Worm (Caenorhabditis elegans) whole organism, L1 larva: ENCODE data around the gene M28.10.

ENCODE experiments used
- C04F5.9 ChIP-seq: sonication (generic microtip); optimal IDR thresholded peaks from 2 replicates; lab custom pipeline; 2016; ENCODE audit warnings: missing genetic modification characterization, missing compliant biosample characterization
- C16A3.4 ChIP-seq: fragments of 150-350 bp; optimal IDR thresholded peaks from 2 replicates; lab custom pipeline; 2014; ENCODE audit warnings: missing biosample characterization, missing genetic modification characterization
- F16B12.6 ChIP-seq: fragments of 150-350 bp; optimal IDR thresholded peaks from 2 replicates; lab custom pipeline; 2014; ENCODE audit warnings: missing biosample characterization, missing genetic modification characterization
- Y116A8C.19 ChIP-seq: sonication (generic microtip); optimal IDR thresholded peaks from 2 replicates; lab custom pipeline; 2016; ENCODE audit warnings: missing compliant biosample characterization, missing genetic modification characterization, borderline replicate concordance
- aha-1 ChIP-seq: fragments of 150-350 bp; optimal IDR thresholded peaks from 2 replicates; lab custom pipeline; 2014; ENCODE audit warnings: missing biosample characterization, missing genetic modification characterization
- ama-1 ChIP-seq: fragments of 150-350 bp; optimal IDR thresholded peaks from 2 replicates; lab custom pipeline; 2014
- ceh-63 ChIP-seq: fragments of 200-800 bp; sonication (Bioruptor generic); optimal IDR thresholded peaks from 2 replicates; lab custom pipeline; 2018; ENCODE audit warnings: mild to moderate bottlenecking, missing genetic modification characterization, missing compliant biosample characterization
- ceh-8 ChIP-seq: fragments of 200-800 bp; sonication (Bioruptor generic); optimal IDR thresholded peaks from 2 replicates; lab custom pipeline; 2018; ENCODE audit warnings: mild to moderate bottlenecking, missing genetic modification characterization, moderate library complexity, missing compliant biosample characterization
- ceh-88 ChIP-seq: fragments of 200-800 bp; sonication (Bioruptor generic); IDR thresholded peaks from 2 replicates; pipeline ENCODE4 v1.3.6; 2022; ENCODE audit warnings: missing genetic modification characterization, missing compliant biosample characterization
- ceh-90 ChIP-seq: sonication (generic microtip); optimal IDR thresholded peaks from 2 replicates; lab custom pipeline; 2016; ENCODE audit warnings: missing genetic modification characterization, missing compliant biosample characterization
- elt-2 ChIP-seq: sonication (generic microtip); optimal IDR thresholded peaks from 2 replicates; lab custom pipeline; 2016; ENCODE audit warnings: missing genetic modification characterization, mild to moderate bottlenecking, inconsistent platforms, missing compliant biosample characterization, missing genetic modification reagents
- elt-3 ChIP-seq, 6 experiments: fragments of 150-350 bp in 1 of 6; sonication (generic microtip); optimal IDR thresholded peaks; 2 replicates each; lab custom pipeline; 2017 to 2018; ENCODE audit warnings: missing biosample characterization in 6 of 6, missing genetic modification characterization in 6 of 6, inconsistent platforms in 1 of 6
- fkh-4 ChIP-seq: sonication (generic microtip); optimal IDR thresholded peaks from 2 replicates; lab custom pipeline; 2016; ENCODE audit warnings: missing compliant biosample characterization, missing genetic modification characterization, borderline replicate concordance
- fkh-8 ChIP-seq: sonication (generic microtip); optimal IDR thresholded peaks from 2 replicates; lab custom pipeline; 2016; ENCODE audit warnings: mild to moderate bottlenecking, missing genetic modification characterization, missing compliant biosample characterization
- fos-1 ChIP-seq: fragments of 150-350 bp; optimal IDR thresholded peaks from 2 replicates; lab custom pipeline; 2014; ENCODE audit warnings: missing biosample characterization, missing genetic modification characterization
- hlh-4 ChIP-seq: sonication (generic microtip); optimal IDR thresholded peaks from 2 replicates; lab custom pipeline; 2016; ENCODE audit warnings: mild to moderate bottlenecking, missing genetic modification characterization, missing compliant biosample characterization
- lin-35 ChIP-seq, 2 experiments: fragments of 150-350 bp; optimal IDR thresholded peaks; 2 replicates each; lab custom pipeline; 2014; ENCODE audit warnings: missing biosample characterization in 2 of 2, missing genetic modification characterization in 2 of 2, missing genetic modification reagents in 2 of 2
- lsy-2 ChIP-seq, 2 experiments: fragments of 150-350 bp; optimal IDR thresholded peaks; 2 replicates each; lab custom pipeline; 2014; ENCODE audit warnings: missing biosample characterization in 2 of 2, missing genetic modification characterization in 2 of 2
- nhr-11 ChIP-seq: fragments of 150-350 bp; optimal IDR thresholded peaks from 2 replicates; lab custom pipeline; 2014; ENCODE audit warnings: missing biosample characterization, missing genetic modification characterization
- nhr-237 ChIP-seq: fragments of 150-350 bp; optimal IDR thresholded peaks from 2 replicates; lab custom pipeline; 2014; ENCODE audit warnings: missing biosample characterization, missing genetic modification characterization
- nhr-47 ChIP-seq: sonication (generic microtip); optimal IDR thresholded peaks from 2 replicates; lab custom pipeline; 2016; ENCODE audit warnings: mild to moderate bottlenecking, missing genetic modification characterization, moderate library complexity, missing compliant biosample characterization
- nhr-71 ChIP-seq: sonication (generic microtip); optimal IDR thresholded peaks from 2 replicates; lab custom pipeline; 2016; ENCODE audit warnings: mild to moderate bottlenecking, missing genetic modification characterization, moderate library complexity, missing compliant biosample characterization
- nhr-76 ChIP-seq: sonication (generic microtip); optimal IDR thresholded peaks from 2 replicates; lab custom pipeline; 2017; ENCODE audit warnings: missing biosample characterization, missing genetic modification characterization
- pax-3 ChIP-seq: fragments of 200-800 bp; sonication (Bioruptor generic); optimal IDR thresholded peaks from 2 replicates; lab custom pipeline; 2018; ENCODE audit warnings: mild to moderate bottlenecking, missing genetic modification characterization, moderate library complexity, missing compliant biosample characterization
- rnt-1 ChIP-seq: sonication (generic microtip); optimal IDR thresholded peaks from 2 replicates; lab custom pipeline; 2016; ENCODE audit warnings: mild to moderate bottlenecking, missing genetic modification characterization, moderate library complexity, missing compliant biosample characterization
- skn-1 ChIP-seq: fragments of 150-350 bp; optimal IDR thresholded peaks from 2 replicates; lab custom pipeline; 2014; ENCODE audit warnings: missing biosample characterization, missing genetic modification characterization
- snpc-4 ChIP-seq: fragments of 150-350 bp; optimal IDR thresholded peaks from 2 replicates; lab custom pipeline; 2014; ENCODE audit warnings: missing biosample characterization, missing genetic modification characterization
- snu-23 ChIP-seq: sonication (generic microtip); optimal IDR thresholded peaks from 2 replicates; lab custom pipeline; 2016; ENCODE audit warnings: missing genetic modification characterization, missing compliant biosample characterization
- sox-4 ChIP-seq: sonication (generic microtip); optimal IDR thresholded peaks from 2 replicates; lab custom pipeline; 2016; ENCODE audit warnings: missing genetic modification characterization, missing compliant biosample characterization
- sup-37 ChIP-seq: fragments of 200-800 bp; sonication (Bioruptor generic); optimal IDR thresholded peaks from 2 replicates; lab custom pipeline; 2018; ENCODE audit warnings: mild to moderate bottlenecking, missing genetic modification characterization, missing compliant biosample characterization
- tbx-2 ChIP-seq: sonication (generic microtip); optimal IDR thresholded peaks from 2 replicates; lab custom pipeline; 2016; ENCODE audit warnings: missing genetic modification characterization, missing compliant biosample characterization
- unc-130 ChIP-seq: fragments of 150-350 bp; optimal IDR thresholded peaks from 2 replicates; lab custom pipeline; 2017; ENCODE audit warnings: missing biosample characterization, missing genetic modification characterization, inconsistent platforms
- unc-86 ChIP-seq: sonication (generic microtip); optimal IDR thresholded peaks from 2 replicates; lab custom pipeline; 2016; ENCODE audit warnings: missing genetic modification characterization, missing compliant biosample characterization
- vab-15 ChIP-seq: sonication (generic microtip); optimal IDR thresholded peaks from 2 replicates; lab custom pipeline; 2017; ENCODE audit warnings: missing genotype, mild to moderate bottlenecking, missing genetic modification characterization, missing compliant biosample characterization
- zag-1 ChIP-seq: fragments of 150-350 bp; optimal IDR thresholded peaks from 2 replicates; lab custom pipeline; 2014; ENCODE audit warnings: missing biosample characterization, missing genetic modification characterization
- ztf-11 ChIP-seq, 2 experiments: sonication (generic microtip); optimal IDR thresholded peaks; 2 replicates each; lab custom pipeline; 2016 to 2017; ENCODE audit warnings: missing genetic modification characterization in 2 of 2, missing biosample characterization in 1 of 2, missing compliant biosample characterization in 1 of 2
- ztf-4 ChIP-seq: fragments of 150-350 bp; optimal IDR thresholded peaks from 2 replicates; lab custom pipeline; 2014; ENCODE audit warnings: missing biosample characterization, missing genetic modification characterization

Gene M28.10

DNA sequence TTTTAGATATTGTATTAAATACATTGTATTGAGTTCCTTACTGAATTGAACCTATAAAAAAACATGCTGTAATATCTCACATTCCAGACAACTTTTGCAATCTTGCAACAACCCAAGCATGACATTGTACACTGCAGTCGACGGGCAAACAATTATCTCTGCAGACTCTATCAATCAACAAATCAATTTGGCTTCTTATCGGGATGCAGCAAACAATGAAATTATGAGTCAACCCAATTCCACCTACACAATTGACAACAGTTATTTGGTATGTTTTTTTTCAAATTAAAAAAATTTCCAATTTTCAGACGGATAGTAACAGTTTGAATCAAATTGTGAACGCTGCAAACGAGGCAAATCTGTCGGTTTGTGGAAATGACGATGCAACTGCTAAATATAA is 16.4 kb upstream of the M28.10 start:
- TF ChIP-seq nhr-237 (tag; lab: Kevin White, UChicago): no peak
- no peak for TF ChIP-seq pax-3 (tag; lab: Kevin White, UChicago)
- no peak for TF ChIP-seq nhr-47
- TF ChIP-seq ceh-8 (GFP tag; lab: Kevin White, UChicago): no peak
- TF ChIP-seq C04F5.9: no peak
- no peak for TF ChIP-seq fos-1 (tag; lab: Kevin White, UChicago)
- TF ChIP-seq F16B12.6 (tag; lab: Kevin White, UChicago): no peak
- TF ChIP-seq nhr-11: no peak
- TF ChIP-seq unc-130 (tag; lab: Kevin White, UChicago): no peak
- no peak for TF ChIP-seq fkh-4
- TF ChIP-seq zag-1 (tag; lab: Kevin White, UChicago): no peak
- no peak for TF ChIP-seq ztf-4
- no peak for TF ChIP-seq skn-1
- TF ChIP-seq lsy-2 (tag; optimal IDR thresholded peaks at IDR 0.05; lab: Kevin White, UChicago): no peak
- no peak for TF ChIP-seq ama-1 (lab: Kevin White, UChicago)
- no peak for TF ChIP-seq aha-1 (tag; lab: Kevin White, UChicago)
- no peak for TF ChIP-seq ceh-90 (tag; lab: Kevin White, UChicago)
- no peak for TF ChIP-seq ceh-88 (GFP tag; lab: Robert Waterston, UW)
- no peak for TF ChIP-seq hlh-4
- no peak for TF ChIP-seq ztf-11 (tag; optimal IDR thresholded peaks at IDR 0.05; lab: Kevin White, UChicago)

ce11 chrII:10639110-10639509 is 8.2 kb upstream of the M28.10 start, which contains the start of gene M28.9:
TSS of gene M28.9 (plus strand) at chrII:10639410.
- TF ChIP-seq ceh-63 (GFP tag; lab: Kevin White, UChicago) (no peak), unc-86 (tag; lab: Kevin White, UChicago) (no peak), Y116A8C.19 (tag; lab: Kevin White, UChicago) (no peak)

DNA sequence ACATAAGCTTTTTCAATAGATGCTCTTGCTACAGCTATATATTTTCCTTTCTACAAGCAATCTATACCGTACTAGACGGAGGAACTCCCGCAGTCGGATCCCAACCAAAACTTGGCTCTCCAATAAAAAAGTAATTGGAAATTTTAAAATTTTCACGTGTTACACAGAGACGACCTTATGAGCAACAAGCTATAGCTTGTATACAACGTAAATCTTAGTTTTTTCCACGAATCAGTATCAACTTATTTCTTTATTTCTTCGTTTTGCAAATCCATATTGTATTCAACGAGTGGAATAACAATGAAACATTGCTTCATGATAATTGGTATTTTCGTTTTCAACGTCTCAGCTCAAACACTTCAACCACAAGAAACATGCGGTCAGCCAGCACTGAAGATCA is 3.9 kb upstream of the M28.10 start, which contains the start of gene M28.4:
M28.4 (plus strand) TSS at position 301 of the 400 bp plus-strand sequence.
- TF ChIP-seq rnt-1 (tag; lab: Kevin White, UChicago) (no peak), aha-1 (tag; lab: Kevin White, UChicago) (no peak), vab-15 (no peak), nhr-76 (tag; lab: Kevin White, UChicago) (no peak), sox-4 (no peak), elt-2 (tag; lab: Kevin White, UChicago) (no peak), sup-37 (no peak)
- TF ChIP-seq, all 84 proteins: peak for 0

DNA sequence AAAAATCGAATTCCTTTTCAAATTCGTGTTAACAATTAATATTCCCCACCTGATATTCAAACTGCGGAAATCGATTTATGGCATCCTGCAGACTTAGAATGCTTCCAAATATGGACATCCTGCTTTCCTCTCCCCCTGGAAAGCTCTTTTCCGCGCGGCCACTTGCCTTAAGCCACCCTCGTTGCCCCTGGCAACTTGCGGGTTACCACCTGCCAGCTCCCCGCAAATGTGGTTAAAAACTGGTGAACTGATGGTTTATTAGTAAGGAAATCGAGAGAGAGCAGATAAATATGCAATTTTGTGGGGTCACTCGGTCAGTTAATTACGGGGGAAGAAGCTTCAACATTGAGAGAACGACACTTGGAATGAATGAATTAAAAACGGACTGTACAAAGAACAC is 4.8 kb downstream of the M28.10 start, which contains the start of gene nphp-1:
nphp-1 (minus strand) TSS at position 145 of the 400 bp plus-strand sequence.
- no peak for TF ChIP-seq nhr-71 (tag; lab: Kevin White, UChicago)
- no peak for TF ChIP-seq unc-86 (tag; lab: Kevin White, UChicago)
- TF ChIP-seq snpc-4: no peak
- no peak for TF ChIP-seq tbx-2 (tag; lab: Kevin White, UChicago)
- TF ChIP-seq sup-37: no peak
- no peak for TF ChIP-seq C16A3.4 (tag; lab: Kevin White, UChicago)
- TF ChIP-seq fkh-8 (tag; lab: Kevin White, UChicago): peak; percentile 41
- TF ChIP-seq, all 84 proteins: peak for 1

DNA sequence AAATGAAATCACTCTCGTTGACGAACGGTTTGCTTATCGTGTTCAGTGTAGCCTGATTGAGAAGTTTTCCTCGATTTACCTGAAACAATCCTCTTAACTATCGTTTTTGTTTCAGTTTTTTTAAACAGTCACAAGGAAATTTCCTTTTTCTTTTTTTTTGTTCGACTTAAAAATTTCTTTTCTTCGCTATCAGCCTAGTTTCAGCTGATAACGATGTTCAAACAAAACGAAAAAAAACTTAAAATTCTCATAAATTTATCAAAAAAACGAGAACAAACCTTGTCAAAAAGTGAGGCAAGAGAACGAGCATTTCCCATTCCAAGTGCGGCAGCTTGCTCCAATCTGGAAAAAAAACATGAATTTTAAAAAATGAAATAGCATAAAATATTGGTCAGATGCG is 6.2 kb downstream of the M28.10 start:
- TF ChIP-seq snu-23 (GFP tag; lab: Kevin White, UChicago) (no peak), lin-35 (GFP tag; optimal IDR thresholded peaks at IDR 0.05; lab: Kevin White, UChicago) (peak in 1 of 2 experiments; percentile 12), elt-2 (tag; lab: Kevin White, UChicago) (peak; percentile 42), elt-3 (tag; optimal IDR thresholded peaks at IDR 0.05; lab: Kevin White, UChicago) (no peak)
